Worm (Caenorhabditis elegans) whole organism, L2 larva: ENCODE data around the gene Y32B12B.2.

Experiments
- R02D3.7 ChIP-seq: fragments of 150-350 bp; optimal IDR thresholded peaks from 2 replicates; lab custom pipeline; 2014; ENCODE audit warnings: missing biosample characterization, missing genetic modification characterization
- dmd-4 ChIP-seq: sonication (generic microtip); optimal IDR thresholded peaks from 2 replicates; lab custom pipeline; 2017; ENCODE audit warnings: missing biosample characterization, missing genetic modification characterization
- skn-1 ChIP-seq: sonication (generic microtip); optimal IDR thresholded peaks from 2 replicates; lab custom pipeline; 2017; ENCODE audit warnings: missing biosample characterization, missing genetic modification characterization
- ztf-4 ChIP-seq: fragments of 150-350 bp; optimal IDR thresholded peaks from 2 replicates; lab custom pipeline; 2014; ENCODE audit warnings: missing biosample characterization, missing genetic modification characterization

ce11 chrV:16494359-16494758 lies 43.8 kb upstream of the Y32B12B.2 start, which contains the start of gene comt-2:
- TF ChIP-seq R02D3.7 (tag; lab: Kevin White, UChicago) (no peak), ztf-4 (tag; lab: Kevin White, UChicago) (no peak), skn-1 (tag; lab: Kevin White, UChicago) (no peak), dmd-4 (tag; lab: Kevin White, UChicago) (no peak)
